Worm (Caenorhabditis elegans) whole organism, L1 larva: ENCODE measurements around the gene pals-19.

Experiments used
- alr-1 ChIP-seq: fragments of 200-800 bp; sonication (Bioruptor generic); optimal IDR thresholded peaks from 2 replicates; lab custom pipeline; 2018; ENCODE audit warnings: borderline replicate concordance, mild to moderate bottlenecking, missing genetic modification characterization, missing compliant biosample characterization
- ceh-8 ChIP-seq: fragments of 200-800 bp; sonication (Bioruptor generic); optimal IDR thresholded peaks from 2 replicates; lab custom pipeline; 2018; ENCODE audit warnings: mild to moderate bottlenecking, missing genetic modification characterization, moderate library complexity, missing compliant biosample characterization
- elt-2 ChIP-seq: sonication (generic microtip); optimal IDR thresholded peaks from 2 replicates; lab custom pipeline; 2016; ENCODE audit warnings: missing genetic modification characterization, mild to moderate bottlenecking, inconsistent platforms, missing compliant biosample characterization, missing genetic modification reagents
- fkh-10 ChIP-seq: sonication (generic microtip); optimal IDR thresholded peaks from 2 replicates; lab custom pipeline; 2017; ENCODE audit warnings: missing biosample characterization, missing genetic modification reagents, missing genetic modification characterization
- jun-1 ChIP-seq: fragments of 150-350 bp; optimal IDR thresholded peaks from 2 replicates; lab custom pipeline; 2014; ENCODE audit warnings: missing biosample characterization, missing genetic modification reagents, missing genetic modification characterization
- lin-15B ChIP-seq: fragments of 150-350 bp; sonication (generic microtip); optimal IDR thresholded peaks from 3 replicates; lab custom pipeline; 2014; ENCODE audit warnings: missing biosample characterization, missing genetic modification characterization
- lin-35 ChIP-seq, 2 experiments: fragments of 150-350 bp; optimal IDR thresholded peaks; 2 replicates each; lab custom pipeline; 2014; ENCODE audit warnings: missing biosample characterization in 2 of 2, missing genetic modification characterization in 2 of 2, missing genetic modification reagents in 2 of 2
- nhr-19 ChIP-seq: fragments of 200-800 bp; sonication (Bioruptor generic); conservative IDR thresholded peaks from 2 replicates; pipeline ENCODE4 v1.3.6; 2022; ENCODE audit warnings: missing genetic modification characterization, missing compliant biosample characterization
- nhr-85 ChIP-seq: sonication (generic microtip); peaks from one replicate; lab custom pipeline; 2016; ENCODE audit warnings: missing genetic modification characterization, inconsistent platforms, missing compliant biosample characterization
- skn-1 ChIP-seq: fragments of 150-350 bp; optimal IDR thresholded peaks from 2 replicates; lab custom pipeline; 2014; ENCODE audit warnings: missing biosample characterization, missing genetic modification characterization

DNA sequence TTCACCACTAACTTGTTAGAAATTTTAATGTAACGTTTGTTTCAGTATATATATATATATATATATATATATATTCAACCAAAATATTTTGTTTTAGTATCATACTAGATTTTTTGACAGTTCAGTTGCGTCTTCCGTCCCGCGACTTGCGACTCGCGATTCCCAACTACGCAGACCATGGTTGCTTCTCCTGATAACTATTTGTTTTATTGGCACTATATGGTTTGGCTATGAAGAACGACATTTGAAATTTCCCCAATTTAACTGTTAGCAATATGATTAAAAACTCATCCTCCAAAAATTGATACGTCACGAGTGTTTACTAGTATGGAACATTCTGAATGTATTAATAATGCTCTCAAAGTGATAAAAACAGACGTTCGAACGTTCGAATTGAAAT is 17.0 kb upstream of the pals-19 start:
- TF ChIP-seq lin-35 (GFP tag; optimal IDR thresholded peaks at IDR 0.05; lab: Kevin White, UChicago) (no peak), fkh-10 (GFP tag; lab: Kevin White, UChicago) (no peak), elt-2 (tag; lab: Kevin White, UChicago) (no peak), lin-15B (tag; lab: Kevin White, UChicago) (no peak), jun-1 (no peak), skn-1 (no peak), ceh-8 (GFP tag; lab: Kevin White, UChicago) (no peak), alr-1 (tag; lab: Kevin White, UChicago) (no peak), nhr-85 (tag; lab: Kevin White, UChicago) (no peak), nhr-19 (no peak)
